Fruit fly (Drosophila melanogaster): Measurements from ENCODE around the gene Imp.

Imp gene

dm6 chrX:10784812-10785638 is 39.1 kb downstream of the Imp start (continued):
- TF ChIP-seq grau (tag; optimal IDR thresholded peaks at IDR 0.05), result peak; percentile 44
- no peak for TF ChIP-seq fd96Cb (tag; optimal IDR thresholded peaks at IDR 0.05)
- TF ChIP-seq CG4360 (GFP tag; IDR thresholded peaks at IDR 0.05), result no peak
- TF ChIP-seq nau (GFP tag; optimal IDR thresholded peaks at IDR 0.05), result no peak
- no peak for TF ChIP-seq Poxn (GFP tag; IDR thresholded peaks at IDR 0.05)
- no peak for TF ChIP-seq sob (GFP tag; IDR thresholded peaks at IDR 0.05)
- no peak for TF ChIP-seq CG31365 (tag; optimal IDR thresholded peaks at IDR 0.05)
- TF ChIP-seq wdn (GFP tag; IDR thresholded peaks at IDR 0.05), result no peak
- TF ChIP-seq hbn (GFP tag; IDR thresholded peaks at IDR 0.05; ENCODE audit: partially characterized antibody), result no peak
- TF ChIP-seq CG11695 (GFP tag; IDR thresholded peaks at IDR 0.05), result no peak
- TF ChIP-seq cas (GFP tag; IDR thresholded peaks at IDR 0.05), result no peak
- TF ChIP-seq Dip3 (GFP tag; optimal IDR thresholded peaks at IDR 0.05), result no peak
- TF ChIP-seq H2.0 (GFP tag; IDR thresholded peaks at IDR 0.05), result no peak
- peak; percentile 3 for TF ChIP-seq exex (tag; optimal IDR thresholded peaks at IDR 0.05)
- TF ChIP-seq MBD-R2 (GFP tag; IDR thresholded peaks at IDR 0.05), result no peak
- no peak for TF ChIP-seq tin (GFP tag; optimal IDR thresholded peaks at IDR 0.05)
- no peak for TF ChIP-seq Dbx (GFP tag; IDR thresholded peaks at IDR 0.05)
- peak in 1 of 3 experiments; percentile 18 for TF ChIP-seq lola (GFP tag; optimal IDR thresholded peaks at IDR 0.05)
- TF ChIP-seq ap (GFP tag; IDR thresholded peaks at IDR 0.05), result no peak
- no peak for TF ChIP-seq ems (GFP tag; optimal IDR thresholded peaks at IDR 0.05)
- TF ChIP-seq CG31441 (GFP tag; IDR thresholded peaks at IDR 0.05), result peak; percentile 24; the same call in 1 of the 2 replicates
- TF ChIP-seq CG12659 (GFP tag; optimal IDR thresholded peaks at IDR 0.05), result peak; percentile 16
- peak; percentile 62 for TF ChIP-seq CG8388 (GFP tag; optimal IDR thresholded peaks at IDR 0.05)
- no peak for TF ChIP-seq Deaf1 (tag; optimal IDR thresholded peaks at IDR 0.05)
- no peak for TF ChIP-seq dati (GFP tag; IDR thresholded peaks at IDR 0.05)
- no peak for TF ChIP-seq CG10959 (GFP tag; IDR thresholded peaks at IDR 0.05)
- no peak for TF ChIP-seq vnd (GFP tag; IDR thresholded peaks at IDR 0.05; ENCODE audit: partially characterized antibody)
- no peak for TF ChIP-seq Bgb (GFP tag; IDR thresholded peaks at IDR 0.05; ENCODE audit: partially characterized antibody)
- peak; percentile 25 for TF ChIP-seq CG3281 (GFP tag; optimal IDR thresholded peaks at IDR 0.05)
- peak; percentile 23 for TF ChIP-seq CG11504 (tag; optimal IDR thresholded peaks at IDR 0.05)
- peak; percentile 63 for TF ChIP-seq cwo (GFP tag; optimal IDR thresholded peaks at IDR 0.05)
- TF ChIP-seq zf30C (GFP tag; optimal IDR thresholded peaks at IDR 0.05), result no peak
- no peak for TF ChIP-seq Hand (GFP tag; optimal IDR thresholded peaks at IDR 0.05)
- TF ChIP-seq H15 (GFP tag; IDR thresholded peaks at IDR 0.05), result no peak
- no peak for TF ChIP-seq sc (optimal IDR thresholded peaks at IDR 0.05)
- TF ChIP-seq sc (GFP tag; optimal IDR thresholded peaks at IDR 0.05), result no peak
- TF ChIP-seq CG9437 (GFP tag; optimal IDR thresholded peaks at IDR 0.05), result peak; percentile 43
- no peak for TF ChIP-seq otp (GFP tag; IDR thresholded peaks at IDR 0.05)
- no peak for TF ChIP-seq Fer2 (tag; optimal IDR thresholded peaks at IDR 0.05)
- TF ChIP-seq yki (optimal IDR thresholded peaks at IDR 0.05), result no peak
- TF ChIP-seq CG15601 (tag; optimal IDR thresholded peaks at IDR 0.05), result no peak
- no peak for TF ChIP-seq PHDP (tag; optimal IDR thresholded peaks at IDR 0.05)
- no peak for TF ChIP-seq CG11085 (GFP tag; IDR thresholded peaks at IDR 0.05)
- no peak for TF ChIP-seq CG10321 (GFP tag; IDR thresholded peaks at IDR 0.05)
- TF ChIP-seq sima (GFP tag; optimal IDR thresholded peaks at IDR 0.05), result no peak
- TF ChIP-seq Sin3A (optimal IDR thresholded peaks at IDR 0.05), result no peak
- TF ChIP-seq CG7357 (GFP tag; IDR thresholded peaks at IDR 0.05), result no peak
- TF ChIP-seq tll (GFP tag; optimal IDR thresholded peaks at IDR 0.05), result peak in 1 of 2 experiments; percentile 83
- TF ChIP-seq Hr78 (GFP tag; optimal IDR thresholded peaks at IDR 0.05), result no peak
- TF ChIP-seq Tbp (GFP tag; optimal IDR thresholded peaks at IDR 0.05), result no peak
